Worm (Caenorhabditis elegans) whole organism, L1 larva: Measurements from ENCODE around the gene gpx-2.

Source experiments
- aly-2 ChIP-seq: fragments of 150-350 bp; optimal IDR thresholded peaks from 2 replicates; lab custom pipeline; 2014; ENCODE audit warnings: missing biosample characterization, missing genetic modification characterization
- ama-1 ChIP-seq: fragments of 150-350 bp; optimal IDR thresholded peaks from 2 replicates; lab custom pipeline; 2014
- dpl-1 ChIP-seq, 3 experiments: fragments of 150-350 bp in 2 of 3; sonication (generic microtip) in 1 of 3; optimal IDR thresholded peaks; 2 replicates each; lab custom pipeline; 2014 to 2017; ENCODE audit warnings: missing biosample characterization in 3 of 3, missing genetic modification characterization in 3 of 3, missing genetic modification reagents in 3 of 3
- fos-1 ChIP-seq: fragments of 150-350 bp; optimal IDR thresholded peaks from 2 replicates; lab custom pipeline; 2014; ENCODE audit warnings: missing biosample characterization, missing genetic modification characterization
- jun-1 ChIP-seq: fragments of 150-350 bp; optimal IDR thresholded peaks from 2 replicates; lab custom pipeline; 2014; ENCODE audit warnings: missing biosample characterization, missing genetic modification reagents, missing genetic modification characterization
- nhr-76 ChIP-seq: sonication (generic microtip); optimal IDR thresholded peaks from 2 replicates; lab custom pipeline; 2017; ENCODE audit warnings: missing biosample characterization, missing genetic modification characterization
- snpc-4 ChIP-seq: fragments of 150-350 bp; optimal IDR thresholded peaks from 2 replicates; lab custom pipeline; 2014; ENCODE audit warnings: missing biosample characterization, missing genetic modification characterization
- tbx-2 ChIP-seq: sonication (generic microtip); optimal IDR thresholded peaks from 2 replicates; lab custom pipeline; 2016; ENCODE audit warnings: missing genetic modification characterization, missing compliant biosample characterization

DNA sequence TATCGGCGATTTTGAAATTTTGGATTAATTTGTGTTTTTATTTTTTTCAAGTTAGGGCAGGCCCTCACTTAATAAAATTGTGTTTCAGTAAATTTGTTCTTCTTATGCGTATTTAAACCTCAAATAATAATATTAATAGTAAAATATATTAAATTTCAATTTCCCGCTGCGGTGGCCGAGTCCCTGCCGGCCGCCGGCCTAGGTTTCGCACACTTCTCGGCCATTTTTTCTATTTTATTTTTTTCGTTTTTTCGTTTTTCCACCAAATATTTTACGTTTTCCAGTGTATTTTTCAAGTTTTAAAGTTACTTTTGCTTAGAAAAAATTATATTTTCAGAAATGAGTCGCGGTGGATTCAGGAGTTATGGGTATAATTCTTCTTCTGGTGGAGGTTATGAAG, 9.6 kb upstream of the gpx-2 start, which contains the start of gene rbm-28:
- TF ChIP-seq ama-1 (lab: Kevin White, UChicago), result no peak
- peak; percentile 37 for TF ChIP-seq snpc-4 (tag; lab: Kevin White, UChicago)
- no peak for TF ChIP-seq nhr-76 (tag; lab: Kevin White, UChicago)
- no peak for TF ChIP-seq aly-2 (tag; lab: Kevin White, UChicago)
- TF ChIP-seq tbx-2 (tag; lab: Kevin White, UChicago), result peak; percentile 48
- peak; percentile 76 to 88 (median 77) for TF ChIP-seq dpl-1 (GFP tag; optimal IDR thresholded peaks at IDR 0.05; lab: Kevin White, UChicago)
- TF ChIP-seq jun-1 (tag; lab: Kevin White, UChicago), result no peak
- no peak for TF ChIP-seq fos-1
